Worm (Caenorhabditis elegans) whole organism, early embryonic: ENCODE data around the gene C46F9.6.
"Not testable (repeated sequence)": the region's sequence is repeated elsewhere in the genome, so short reads cannot be mapped to it uniquely, and the experiment has no call there.

Source experiments
- B0310.2 ChIP-seq: sonication (generic microtip); optimal IDR thresholded peaks from 2 replicates; lab custom pipeline; 2016; ENCODE audit warnings: mild to moderate bottlenecking, missing genetic modification characterization, missing compliant biosample characterization
- F13C5.2 ChIP-seq: sonication (generic microtip); optimal IDR thresholded peaks from 2 replicates; lab custom pipeline; 2017; ENCODE audit warnings: mild to moderate bottlenecking, missing genetic modification characterization, inconsistent platforms, missing compliant biosample characterization
- aly-1 ChIP-seq: sonication (generic microtip); optimal IDR thresholded peaks from 2 replicates; lab custom pipeline; 2016; ENCODE audit warnings: missing genetic modification characterization, missing compliant biosample characterization
- ama-1 ChIP-seq: fragments of 150-350 bp; optimal IDR thresholded peaks from 2 replicates; lab custom pipeline; 2014
- ceh-13 ChIP-seq: fragments of 200-800 bp; sonication (Bioruptor generic); optimal IDR thresholded peaks from 2 replicates; lab custom pipeline; 2018; ENCODE audit warnings: mild to moderate bottlenecking, missing genetic modification characterization, missing compliant biosample characterization
- ceh-36 ChIP-seq: sonication (generic microtip); optimal IDR thresholded peaks from 2 replicates; lab custom pipeline; 2016; ENCODE audit warnings: missing genetic modification characterization, inconsistent platforms, missing compliant biosample characterization
- ets-7 ChIP-seq: sonication (generic microtip); optimal IDR thresholded peaks from 2 replicates; lab custom pipeline; 2016; ENCODE audit warnings: missing genotype, missing genetic modification characterization, missing compliant biosample characterization
- flt-1 ChIP-seq: fragments of 200-800 bp; sonication (Bioruptor generic); IDR thresholded peaks from 2 replicates; pipeline ENCODE4 v1.3.6; 2022; ENCODE audit warnings: missing genetic modification characterization, missing compliant biosample characterization
- hmbx-1 ChIP-seq: sonication (generic microtip); optimal IDR thresholded peaks from 2 replicates; lab custom pipeline; 2016; ENCODE audit warnings: mild to moderate bottlenecking, missing genetic modification characterization, missing compliant biosample characterization
- hmg-4 ChIP-seq: fragments of 200-800 bp; sonication (Bioruptor generic); optimal IDR thresholded peaks from 2 replicates; lab custom pipeline; 2018; ENCODE audit warnings: mild to moderate bottlenecking, missing genetic modification characterization, missing compliant biosample characterization
- hnd-1 ChIP-seq: sonication (generic microtip); optimal IDR thresholded peaks from 2 replicates; lab custom pipeline; 2016; ENCODE audit warnings: missing genetic modification characterization, missing compliant biosample characterization
- pes-1 ChIP-seq: fragments of 200-800 bp; sonication (Bioruptor generic); IDR thresholded peaks from 2 replicates; pipeline ENCODE4 v1.3.6; 2022; ENCODE audit warnings: missing genetic modification reagents, missing genetic modification characterization, missing compliant biosample characterization
- scrt-1 ChIP-seq: fragments of 200-800 bp; sonication (Bioruptor generic); IDR thresholded peaks from 2 replicates; pipeline ENCODE4 v1.3.6; 2022; ENCODE audit warnings: missing genetic modification characterization, missing compliant biosample characterization
- sea-1 ChIP-seq: fragments of 200-800 bp; sonication (Bioruptor generic); conservative IDR thresholded peaks from 2 replicates; pipeline ENCODE4 v1.3.6; 2022; ENCODE audit warnings: missing genetic modification characterization, missing compliant biosample characterization
- tbx-11 ChIP-seq: fragments of 200-800 bp; sonication (Bioruptor generic); IDR thresholded peaks from 2 replicates; pipeline ENCODE4 v1.3.6; 2022; ENCODE audit warnings: missing genetic modification characterization, missing compliant biosample characterization
- tbx-37 ChIP-seq: fragments of 200-800 bp; sonication (Bioruptor generic); conservative IDR thresholded peaks from 2 replicates; pipeline ENCODE4 v1.3.6; 2022; ENCODE audit warnings: missing genetic modification reagents, missing genetic modification characterization, missing compliant biosample characterization
- tra-4 ChIP-seq: sonication (generic microtip); optimal IDR thresholded peaks from 2 replicates; lab custom pipeline; 2017; ENCODE audit warnings: missing genetic modification characterization, missing compliant biosample characterization

The C46F9.6 gene

DNA sequence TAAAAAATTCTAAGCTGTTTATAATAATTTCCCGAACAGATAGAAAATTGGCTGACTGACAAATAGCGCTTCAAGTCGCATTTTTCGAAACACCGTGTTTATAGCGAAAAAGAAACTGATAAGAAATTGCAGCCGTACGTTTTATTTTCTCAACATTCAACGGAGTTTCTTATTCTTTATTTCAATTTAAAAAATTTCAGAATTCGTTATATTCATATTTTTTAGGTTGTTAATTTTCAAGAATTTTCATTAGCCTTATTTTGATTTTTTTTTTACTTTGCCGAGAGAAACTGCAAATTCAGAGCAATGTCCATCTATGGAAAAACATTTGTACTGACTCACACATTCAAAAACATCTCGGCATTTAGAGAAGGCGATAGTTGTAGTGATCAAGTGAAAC is at the start of gene C46F9.6:
Gene C46F9.6 (plus strand): TSS at position 301 of the 400 bp plus-strand sequence.
- TF ChIP-seq pes-1 (GFP tag; lab: Robert Waterston, UW), result no peak
- TF ChIP-seq ceh-36 (tag; lab: Kevin White, UChicago), result no peak
- TF ChIP-seq scrt-1 (GFP tag; lab: Robert Waterston, UW), result no peak
- no peak for TF ChIP-seq ama-1
- TF ChIP-seq sea-1, result no peak
- TF ChIP-seq hmg-4, result no peak
- no peak for TF ChIP-seq F13C5.2 (tag; lab: Kevin White, UChicago)
- TF ChIP-seq flt-1, result no peak
- TF ChIP-seq ceh-13 (GFP tag; lab: Kevin White, UChicago), result no peak
- TF ChIP-seq ets-7 (tag; lab: Kevin White, UChicago), result no peak
- TF ChIP-seq aly-1 (tag; lab: Kevin White, UChicago), result no peak
- no peak for TF ChIP-seq tra-4 (tag; lab: Kevin White, UChicago)
- no peak for TF ChIP-seq tbx-37
- no peak for TF ChIP-seq tbx-11 (GFP tag; lab: Robert Waterston, UW)
- TF ChIP-seq hmbx-1, result no peak
- no peak for TF ChIP-seq hnd-1 (tag; lab: Kevin White, UChicago)
- TF ChIP-seq B0310.2 (tag; lab: Kevin White, UChicago), result no peak

DNA sequence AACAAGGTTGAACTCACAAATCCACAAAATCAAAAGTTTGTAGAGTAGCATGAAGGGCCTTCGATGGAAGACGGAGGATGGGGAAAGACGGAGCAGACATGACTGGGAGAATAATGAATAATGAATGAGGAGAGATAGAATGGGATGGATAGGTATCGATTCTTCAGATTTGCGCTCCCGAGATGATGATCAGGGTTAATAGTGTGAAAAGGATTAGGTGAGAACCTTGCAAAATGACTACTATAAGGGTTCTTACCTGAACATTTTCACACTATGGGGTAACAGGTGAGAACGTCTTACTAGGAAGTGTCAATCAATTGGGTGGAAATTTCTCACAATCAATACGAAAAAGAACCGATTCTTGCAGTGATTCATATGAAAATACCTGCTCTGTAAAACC is 47.7 kb upstream of the C46F9.6 start, which contains the start of gene fbxb-96:
Gene fbxb-96 (minus strand): TSS at position 101 of the 400 bp plus-strand sequence.
- no peak for TF ChIP-seq scrt-1 (GFP tag; lab: Robert Waterston, UW)
- no peak for TF ChIP-seq ets-7 (tag; lab: Kevin White, UChicago)
- no peak for TF ChIP-seq pes-1 (GFP tag; lab: Robert Waterston, UW)
- TF ChIP-seq aly-1 (tag; lab: Kevin White, UChicago), result no peak
- TF ChIP-seq hmg-4, result no peak

DNA sequence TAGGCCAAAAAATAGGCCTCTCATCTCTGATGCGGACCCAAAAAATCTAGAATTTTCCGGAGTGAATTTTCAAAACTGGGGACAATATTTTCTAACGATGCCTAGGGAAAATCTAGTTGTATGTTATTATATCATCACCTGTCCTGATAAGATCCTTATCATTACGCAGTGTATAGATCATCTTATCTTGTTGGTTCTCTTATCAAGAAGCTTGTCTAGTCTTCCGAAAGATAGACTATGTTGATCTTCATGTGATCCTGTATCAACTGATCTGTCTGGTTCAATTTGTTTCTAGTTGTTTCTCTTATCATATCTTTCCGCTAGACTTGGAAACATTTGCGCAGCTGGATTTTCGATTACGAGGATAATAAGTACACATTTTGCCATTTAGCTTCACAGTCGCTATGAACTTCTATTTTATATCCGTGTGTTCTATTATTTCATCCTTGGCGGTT is 47.2 kb upstream of the C46F9.6 start, which contains the start of gene C52E2.3:
Gene C52E2.3 (plus strand): TSS at position 405 of the 455 bp plus-strand sequence.
- no peak for TF ChIP-seq hmbx-1
- TF ChIP-seq aly-1 (tag; lab: Kevin White, UChicago), result no peak
- no peak for TF ChIP-seq ceh-13 (GFP tag; lab: Kevin White, UChicago)
- no peak for TF ChIP-seq ama-1
- no peak for TF ChIP-seq flt-1
- TF ChIP-seq B0310.2 (tag; lab: Kevin White, UChicago), result no peak
- no peak for TF ChIP-seq ceh-36 (tag; lab: Kevin White, UChicago)
- TF ChIP-seq hnd-1 (tag; lab: Kevin White, UChicago), result no peak
- TF ChIP-seq tbx-11 (GFP tag; lab: Robert Waterston, UW), result no peak
- no peak for TF ChIP-seq scrt-1 (GFP tag; lab: Robert Waterston, UW)
- TF ChIP-seq tra-4 (tag; lab: Kevin White, UChicago), result no peak

DNA sequence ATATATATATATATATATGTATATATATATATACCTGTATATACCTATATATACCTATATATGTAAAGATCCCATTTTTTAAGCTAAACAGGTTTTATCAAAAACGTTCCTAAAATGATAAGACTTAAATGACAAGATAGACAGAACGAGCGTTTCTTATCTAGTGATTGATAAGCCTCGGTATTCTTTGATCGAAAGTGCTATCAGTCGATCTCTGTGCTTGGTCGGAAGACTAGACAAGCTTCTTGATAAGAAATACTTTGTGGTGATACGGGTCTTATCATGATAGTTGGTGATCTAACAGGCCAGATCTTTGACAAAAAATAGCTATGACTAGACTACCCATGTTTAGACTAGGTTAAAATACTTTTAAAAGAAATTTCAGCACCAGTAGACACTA is 46.3 kb upstream of the C46F9.6 start:
- TF ChIP-seq flt-1 (no peak), F13C5.2 (tag; lab: Kevin White, UChicago) (no peak), hmbx-1 (no peak), tbx-37 (no peak), tra-4 (tag; lab: Kevin White, UChicago) (no peak), tbx-11 (GFP tag; lab: Robert Waterston, UW) (no peak), ceh-13 (GFP tag; lab: Kevin White, UChicago) (no peak), sea-1 (no peak), scrt-1 (GFP tag; lab: Robert Waterston, UW) (no peak), ets-7 (tag; lab: Kevin White, UChicago) (no peak), ama-1 (no peak)

DNA sequence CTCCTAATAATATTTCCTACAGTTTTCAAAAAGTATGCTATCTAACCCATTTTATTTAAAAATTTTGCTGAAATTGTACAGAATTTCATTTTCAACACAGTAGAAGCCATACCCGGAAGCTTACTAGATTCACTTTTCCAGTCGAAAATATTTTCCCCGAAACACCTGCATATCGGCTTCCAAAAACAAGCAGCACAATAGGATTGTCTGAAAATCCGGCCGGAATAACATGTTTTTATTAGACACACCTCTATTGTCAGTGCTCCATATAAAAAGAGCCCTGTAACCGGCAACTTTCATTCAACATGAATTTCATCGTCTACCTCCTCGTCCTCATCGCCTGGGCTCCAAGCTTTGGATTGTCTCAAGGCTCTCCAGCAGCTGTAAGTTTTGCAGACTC is 45.5 kb upstream of the C46F9.6 start, which contains the start of gene C52E2.2:
Gene C52E2.2 (plus strand): TSS at position 301 of the 400 bp plus-strand sequence.
- TF ChIP-seq ceh-36 (tag; lab: Kevin White, UChicago), result no peak
- TF ChIP-seq tra-4 (tag; lab: Kevin White, UChicago), result no peak
- TF ChIP-seq B0310.2 (tag; lab: Kevin White, UChicago), result no peak
- no peak for TF ChIP-seq hnd-1 (tag; lab: Kevin White, UChicago)
- no peak for TF ChIP-seq hmg-4
- TF ChIP-seq sea-1, result no peak
- no peak for TF ChIP-seq tbx-11 (GFP tag; lab: Robert Waterston, UW)
- TF ChIP-seq ets-7 (tag; lab: Kevin White, UChicago), result no peak
- no peak for TF ChIP-seq F13C5.2 (tag; lab: Kevin White, UChicago)
- TF ChIP-seq ceh-13 (GFP tag; lab: Kevin White, UChicago), result no peak

DNA sequence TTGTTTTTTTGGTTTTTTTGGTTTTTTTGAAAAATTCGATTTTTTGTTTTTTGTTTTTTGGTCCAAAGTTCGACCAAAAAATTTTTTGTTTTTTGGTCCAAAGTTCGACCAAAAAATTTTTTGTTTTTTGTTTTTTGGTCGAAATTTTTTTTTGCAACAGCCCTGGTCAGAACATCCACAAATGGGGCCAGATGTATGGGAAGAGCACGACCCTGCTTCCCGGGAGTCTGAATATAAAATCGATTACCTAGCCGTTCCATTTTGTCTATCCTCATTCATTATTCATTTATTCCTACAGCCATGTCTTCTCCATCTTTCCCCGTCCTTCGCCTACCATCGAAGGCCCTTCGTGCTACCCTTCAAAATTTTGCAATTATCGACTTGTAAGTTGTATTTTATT is 43.9 kb upstream of the C46F9.6 start, which contains the start of gene fbxb-95:
Gene fbxb-95 (plus strand): TSS at position 301 of the 400 bp plus-strand sequence.
- TF ChIP-seq tbx-37; pes-1 (GFP tag; lab: Robert Waterston, UW); scrt-1 (GFP tag; lab: Robert Waterston, UW): not testable (repeated sequence)

DNA sequence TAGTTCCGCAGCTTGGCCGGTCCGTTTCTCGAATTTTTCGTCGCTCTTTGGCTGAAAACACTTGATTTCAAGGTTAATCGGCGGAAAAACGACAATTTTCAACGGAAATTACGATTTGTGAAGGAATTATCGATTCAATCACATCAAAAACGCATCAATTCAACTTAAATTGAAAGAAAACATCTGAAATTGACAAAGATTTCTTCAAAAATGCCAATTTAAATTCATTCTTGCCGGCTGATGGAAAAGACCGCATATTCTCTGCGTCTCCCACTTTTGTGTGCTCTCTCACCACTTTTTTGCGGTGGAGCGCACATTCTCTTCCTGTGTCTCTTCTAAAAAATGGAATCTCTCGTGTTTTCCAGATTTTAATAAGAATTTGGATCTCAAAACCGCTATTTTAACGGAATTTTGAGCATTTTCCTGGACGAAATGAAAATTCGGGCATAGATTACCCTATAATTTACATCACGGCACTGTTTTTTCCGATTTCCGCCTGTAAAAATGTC is 36.7 kb upstream of the C46F9.6 start, which contains the start of gene C16C4.18:
Gene C16C4.18 (minus strand): TSS at position 51 of the 509 bp plus-strand sequence.
- TF ChIP-seq hnd-1 (tag; lab: Kevin White, UChicago); flt-1; ets-7 (tag; lab: Kevin White, UChicago): not testable (repeated sequence)

DNA sequence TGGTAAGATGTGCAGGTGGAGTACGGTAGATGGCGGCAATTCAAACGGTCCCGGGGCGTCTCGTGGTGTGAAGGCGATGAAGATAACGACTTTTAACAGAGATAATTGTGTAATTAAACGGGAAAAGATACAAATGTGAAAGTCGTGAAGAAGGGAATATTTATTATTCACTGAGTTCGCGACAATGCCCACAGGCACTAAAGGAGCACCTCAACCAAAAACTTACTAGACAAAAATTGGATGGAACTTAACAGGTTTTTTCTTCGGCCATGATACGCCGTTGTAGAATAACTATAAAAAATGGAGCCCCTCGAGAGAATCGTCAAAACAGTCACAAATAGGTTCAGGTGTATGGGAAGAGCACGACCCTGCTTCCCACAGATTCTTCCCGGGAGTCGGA is 35.7 kb upstream of the C46F9.6 start, which contains the start of gene fbxb-98:
Gene fbxb-98 (plus strand): TSS at position 301 of the 400 bp plus-strand sequence.
- TF ChIP-seq sea-1; tbx-11 (GFP tag; lab: Robert Waterston, UW); hmg-4: not testable (repeated sequence)
